Fruit fly (Drosophila melanogaster) whole organism, wandering third instar larva: ENCODE results near the gene Psf3.

Experiments used
- Dfd ChIP-seq: fragments of >200 bp; optimal IDR thresholded peaks from 2 replicates; lab custom pipeline; 2017; ENCODE audit warnings: missing biosample characterization, missing genetic modification characterization
- Hnf4 ChIP-seq: fragments of 200-800 bp; sonication (Bioruptor generic); optimal IDR thresholded peaks from 2 replicates; lab custom pipeline; 2016; ENCODE audit warnings: missing biosample characterization, mild to moderate bottlenecking, missing genetic modification characterization
- Hr78 ChIP-seq: fragments of >200 bp; optimal IDR thresholded peaks from 2 replicates; lab custom pipeline; 2017; ENCODE audit warnings: missing biosample characterization, missing genetic modification characterization
- Myc ChIP-seq: fragments of >200 bp; optimal IDR thresholded peaks from 2 replicates; lab custom pipeline; 2017
- N ChIP-seq: fragments of >200 bp; optimal IDR thresholded peaks from 2 replicates; lab custom pipeline; 2018; ENCODE audit warnings: missing biosample characterization, missing external identifiers, missing genetic modification characterization
- br ChIP-seq: fragments of 200-800 bp; sonication (Bioruptor generic); optimal IDR thresholded peaks from 2 replicates; lab custom pipeline; 2016; ENCODE audit warnings: missing biosample characterization, missing genetic modification characterization
- dl ChIP-seq, 2 experiments: fragments of 175-275, 200-275 bp in 1 of 2; fragments of 200-275 bp in 1 of 2; sonication (Bioruptor generic); optimal IDR thresholded peaks; lab custom pipeline; 2018; ENCODE audit warnings: mild to moderate bottlenecking in 2 of 2, missing biosample characterization in 2 of 2, missing genetic modification characterization in 2 of 2, moderate library complexity in 2 of 2; ENCODE audit not compliant: partially characterized antibody in 2 of 2, insufficient read depth in 1 of 2
- dmrt93B ChIP-seq: fragments of 200-800 bp; sonication (Bioruptor generic); optimal IDR thresholded peaks from 2 replicates; lab custom pipeline; 2018; ENCODE audit warnings: missing biosample characterization, mild to moderate bottlenecking, missing genetic modification characterization
- ey ChIP-seq: fragments of 200-800 bp; sonication (Bioruptor generic); optimal IDR thresholded peaks from 2 replicates; lab custom pipeline; 2016; ENCODE audit warnings: missing biosample characterization, missing genetic modification characterization
- h ChIP-seq: fragments of 200-800 bp; sonication (Bioruptor generic); optimal IDR thresholded peaks from 3 replicates; lab custom pipeline; 2016; ENCODE audit warnings: missing biosample characterization, mild to moderate bottlenecking, missing genetic modification characterization
- lola ChIP-seq: fragments of >200 bp; optimal IDR thresholded peaks from 2 replicates; lab custom pipeline; 2017; ENCODE audit warnings: missing biosample characterization, missing genetic modification characterization
- pan ChIP-seq: fragments of >200 bp; optimal IDR thresholded peaks from 2 replicates; lab custom pipeline; 2017

DNA sequence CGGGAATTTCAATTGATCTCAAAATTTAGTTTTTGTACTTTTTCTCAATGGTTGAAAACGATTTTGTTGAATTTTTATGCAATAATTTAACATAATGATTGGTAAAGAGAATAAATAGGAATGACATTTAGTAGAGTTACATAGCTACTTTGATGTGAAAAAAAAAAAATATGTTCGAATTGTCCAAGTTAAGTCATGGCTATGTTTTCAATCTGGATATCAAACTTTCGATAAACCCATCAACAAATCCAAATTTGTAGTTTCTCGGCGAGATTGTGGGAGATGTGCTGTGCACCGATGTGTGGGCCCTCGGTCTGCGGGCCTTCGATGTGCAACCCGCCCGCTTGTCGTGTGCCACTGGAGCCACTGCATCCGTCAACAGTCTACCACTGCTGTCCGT, 10.4 kb downstream of the Psf3 start, which contains the start of the genes CG32686 and CG2898:
- TF ChIP-seq N (no peak), dl (GFP tag; optimal IDR thresholded peaks at IDR 0.05; lab: Kevin White, UChicago; ENCODE audit: insufficient read depth in 1 of 2, partially characterized antibody in 2 of 2) (no peak), Hr78 (GFP tag; lab: Kevin White, UChicago) (no peak), Hnf4 (GFP tag; lab: Kevin White, UChicago) (no peak), br (no peak), lola (GFP tag; lab: Kevin White, UChicago) (no peak), ey (GFP tag; lab: Kevin White, UChicago) (no peak), dmrt93B (GFP tag; lab: Kevin White, UChicago) (no peak), pan (no peak), Myc (lab: Kevin White, UChicago) (no peak), Dfd (GFP tag; lab: Kevin White, UChicago) (no peak), h (GFP tag; lab: Kevin White, UChicago) (no peak)
